Worm (Caenorhabditis elegans) whole organism, L4/young adult: ENCODE results near the gene npp-15.

Experiments used
- W03F9.2 ChIP-seq: fragments of 150-350 bp; optimal IDR thresholded peaks from 2 replicates; lab custom pipeline; 2014; ENCODE audit warnings: missing biosample characterization, missing genetic modification characterization
- him-1 ChIP-seq: sonication (generic microtip); optimal IDR thresholded peaks from 2 replicates; lab custom pipeline; 2016; ENCODE audit warnings: missing genotype, missing genetic modification reagents, missing genetic modification characterization, missing compliant biosample characterization

DNA sequence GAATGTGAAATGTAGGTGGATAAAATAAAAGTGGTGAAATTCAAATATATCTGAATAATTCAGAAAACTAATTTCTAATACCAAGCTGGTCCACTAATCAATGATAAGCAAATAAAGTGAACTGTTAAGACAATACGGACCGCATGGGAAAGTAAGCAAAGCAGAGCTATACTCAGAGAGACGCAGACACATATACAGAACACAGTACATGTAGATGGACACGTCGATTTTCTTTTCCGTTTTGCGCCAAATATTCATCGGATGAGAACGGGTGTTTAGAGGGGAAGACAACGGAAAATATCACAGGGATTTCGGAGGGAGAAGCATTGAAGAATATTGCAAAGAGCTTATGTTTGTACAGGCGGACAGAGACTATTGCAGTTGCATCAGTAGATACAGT, 2.9 kb upstream of the npp-15 start:
- TF ChIP-seq him-1 = no peak
- TF ChIP-seq W03F9.2 (tag; lab: Kevin White, UChicago) = no peak
